Fruit fly (Drosophila melanogaster) whole organism, embryonic: ENCODE results near the gene Rpn11.

Experiments
- Atf6 ChIP-seq: fragments of 200-800 bp; sonication (Bioruptor generic); IDR thresholded peaks from 2 replicates; pipeline ENCODE4 v1.3.6; 2022; ENCODE audit warnings: missing biosample characterization, missing genetic modification characterization
- BtbVII ChIP-seq: fragments of 200-800 bp; sonication (Bioruptor generic); optimal IDR thresholded peaks from 3 replicates; lab custom pipeline; 2017; ENCODE audit warnings: missing biosample characterization, mild to moderate bottlenecking, missing genetic modification characterization
- CG11247 ChIP-seq: fragments of 200-800 bp; sonication (Bioruptor generic); IDR thresholded peaks from 2 replicates; pipeline ENCODE4 v1.3.6; 2022; ENCODE audit warnings: missing biosample characterization, missing genetic modification characterization
- CG1233 ChIP-seq: fragments of 200-800 bp; sonication (Bioruptor generic); optimal IDR thresholded peaks from 4 replicates; lab custom pipeline; 2018; ENCODE audit warnings: missing biosample characterization, mild to moderate bottlenecking, missing genetic modification characterization
- CG12769 ChIP-seq: fragments of 200-800 bp; sonication (Bioruptor generic); optimal IDR thresholded peaks from 2 replicates; lab custom pipeline; 2019; ENCODE audit warnings: missing biosample characterization, mild to moderate bottlenecking, missing genetic modification characterization, moderate library complexity
- CG15696 ChIP-seq: fragments of 200-800 bp; sonication (Bioruptor generic); optimal IDR thresholded peaks from 2 replicates; lab custom pipeline; 2019; ENCODE audit warnings: missing biosample characterization, mild to moderate bottlenecking, missing genetic modification characterization, moderate library complexity
- CG17612 ChIP-seq: fragments of 200-800 bp; sonication (Bioruptor generic); IDR thresholded peaks from 2 replicates; pipeline ENCODE4 v1.3.6; 2022; ENCODE audit warnings: missing biosample characterization, missing genetic modification characterization
- CG18764 ChIP-seq: fragments of 200-800 bp; sonication (Bioruptor generic); optimal IDR thresholded peaks from 3 replicates; lab custom pipeline; 2016; ENCODE audit warnings: missing biosample characterization, missing genetic modification characterization
- CG2202 ChIP-seq: fragments of 200-800 bp; sonication (Bioruptor generic); optimal IDR thresholded peaks from 2 replicates; lab custom pipeline; 2018; ENCODE audit warnings: missing biosample characterization, mild to moderate bottlenecking, missing genetic modification characterization
- CG31441 ChIP-seq: fragments of 200-800 bp; sonication (Bioruptor generic); IDR thresholded peaks from 2 replicates; pipeline ENCODE4 v1.3.6; 2022; ENCODE audit warnings: missing biosample characterization, missing genetic modification characterization
- CG3847 ChIP-seq: fragments of 200-800 bp; sonication (Bioruptor generic); IDR thresholded peaks from 2 replicates; pipeline ENCODE4 v1.3.6; 2022; ENCODE audit warnings: missing biosample characterization, missing genetic modification characterization
- CG5245 ChIP-seq: fragments of 200-800 bp; sonication (Bioruptor generic); optimal IDR thresholded peaks from 3 replicates; lab custom pipeline; 2016; ENCODE audit warnings: missing biosample characterization, missing genetic modification characterization
- CG7928 ChIP-seq: fragments of 200-800 bp; sonication (Bioruptor generic); optimal IDR thresholded peaks from 2 replicates; lab custom pipeline; 2017; ENCODE audit warnings: missing biosample characterization, mild to moderate bottlenecking, missing genetic modification characterization
- CG8478 ChIP-seq: fragments of >200 bp; optimal IDR thresholded peaks from 2 replicates; lab custom pipeline; 2018
- CG9876 ChIP-seq: fragments of 200-800 bp; sonication (Bioruptor generic); optimal IDR thresholded peaks from 2 replicates; lab custom pipeline; 2016; ENCODE audit warnings: missing biosample characterization, missing genetic modification characterization
- CTCF ChIP-seq: fragments of 200-800 bp; sonication (Bioruptor generic); optimal IDR thresholded peaks from 2 replicates; lab custom pipeline; 2017; ENCODE audit warnings: missing biosample characterization, mild to moderate bottlenecking, missing genetic modification characterization, moderate library complexity
- Dek ChIP-seq: fragments of 200-800 bp; sonication (Bioruptor generic); optimal IDR thresholded peaks from 3 replicates; lab custom pipeline; 2019; ENCODE audit warnings: missing biosample characterization, mild to moderate bottlenecking, missing genetic modification characterization, moderate library complexity
- Drgx ChIP-seq: fragments of 200-800 bp; sonication (Bioruptor generic); IDR thresholded peaks from 2 replicates; pipeline ENCODE4 v1.3.6; 2022; ENCODE audit warnings: missing biosample characterization, missing genetic modification characterization
- E2f1 ChIP-seq: fragments of 200-800 bp; sonication (Bioruptor generic); IDR thresholded peaks from 2 replicates; pipeline ENCODE4 v1.3.6; 2022; ENCODE audit warnings: missing biosample characterization, missing genetic modification characterization
- Ets65A ChIP-seq: fragments of 200-800 bp; sonication (Bioruptor generic); peaks from one replicate; lab custom pipeline; 2016; ENCODE audit warnings: missing biosample characterization, missing genetic modification characterization
- HmgZ ChIP-seq: fragments of 200-800 bp; sonication (Bioruptor generic); optimal IDR thresholded peaks from 2 replicates; lab custom pipeline; 2018; ENCODE audit warnings: missing biosample characterization, mild to moderate bottlenecking, missing genetic modification characterization
- Hsf ChIP-seq: fragments of 200-800 bp; sonication (Bioruptor generic); optimal IDR thresholded peaks from 3 replicates; lab custom pipeline; 2016; ENCODE audit warnings: missing biosample characterization, missing genetic modification characterization
- Jarid2 ChIP-seq: fragments of 200-800 bp; sonication (Bioruptor generic); optimal IDR thresholded peaks from 3 replicates; lab custom pipeline; 2017; ENCODE audit warnings: mild to moderate bottlenecking, missing biosample characterization, missing genetic modification reagents, missing genetic modification characterization
- Mad ChIP-seq: fragments of 200-800 bp; sonication (Bioruptor generic); optimal IDR thresholded peaks from 2 replicates; lab custom pipeline; 2016; ENCODE audit warnings: missing biosample characterization, missing genetic modification characterization
- Nf-YB ChIP-seq: fragments of 200-800 bp; sonication (Bioruptor generic); optimal IDR thresholded peaks from 3 replicates; lab custom pipeline; 2019; ENCODE audit warnings: missing biosample characterization, mild to moderate bottlenecking, missing genetic modification characterization, moderate library complexity
- Oli ChIP-seq: fragments of 200-800 bp; sonication (Bioruptor generic); optimal IDR thresholded peaks from 2 replicates; lab custom pipeline; 2018; ENCODE audit warnings: missing biosample characterization, mild to moderate bottlenecking, missing genetic modification characterization, moderate library complexity
- Opbp ChIP-seq: fragments of 200-800 bp; sonication (Bioruptor generic); IDR thresholded peaks from 3 replicates; pipeline ENCODE4 v1.3.6; 2022; ENCODE audit warnings: missing biosample characterization, missing genetic modification characterization; ENCODE audit not compliant: partially characterized antibody
- Optix ChIP-seq: fragments of 200-800 bp; sonication (Bioruptor generic); IDR thresholded peaks from 3 replicates; pipeline ENCODE4 v1.3.6; 2022; ENCODE audit warnings: missing biosample characterization, missing genetic modification characterization
- Ptx1 ChIP-seq: fragments of 200-800 bp; sonication (Bioruptor generic); IDR thresholded peaks from 2 replicates; pipeline ENCODE4 v1.3.6; 2022; ENCODE audit warnings: missing biosample characterization, missing genetic modification characterization
- Six4 ChIP-seq: fragments of 200-800 bp; sonication (Bioruptor generic); optimal IDR thresholded peaks from 2 replicates; lab custom pipeline; 2016; ENCODE audit warnings: missing biosample characterization, missing genetic modification characterization
- ac ChIP-seq: fragments of 200-800 bp; sonication (Bioruptor generic); optimal IDR thresholded peaks from 3 replicates; lab custom pipeline; 2017; ENCODE audit warnings: missing biosample characterization, mild to moderate bottlenecking, missing genetic modification characterization
- bbx ChIP-seq: fragments of 200-800 bp; sonication (Bioruptor generic); IDR thresholded peaks from 2 replicates; pipeline ENCODE4 v1.3.6; 2022; ENCODE audit warnings: missing biosample characterization, missing genetic modification characterization; ENCODE audit not compliant: partially characterized antibody
- dimm ChIP-seq: fragments of 200-800 bp; sonication (Bioruptor generic); IDR thresholded peaks from 2 replicates; pipeline ENCODE4 v1.3.6; 2022; ENCODE audit warnings: missing biosample characterization, missing genetic modification characterization
- eyg ChIP-seq: fragments of 200-800 bp; sonication (Bioruptor generic); optimal IDR thresholded peaks from 3 replicates; lab custom pipeline; 2016; ENCODE audit warnings: missing biosample characterization, missing genetic modification characterization
- fd102C ChIP-seq: fragments of 200-800 bp; sonication (Bioruptor generic); optimal IDR thresholded peaks from 2 replicates; lab custom pipeline; 2018; ENCODE audit warnings: missing biosample characterization, mild to moderate bottlenecking, missing genetic modification characterization, moderate library complexity
- gro ChIP-seq: fragments of 200-800 bp; sonication (Bioruptor generic); optimal IDR thresholded peaks from 2 replicates; lab custom pipeline; 2016; ENCODE audit warnings: missing biosample characterization, missing genetic modification characterization
- jing ChIP-seq: fragments of 200-800 bp; sonication (Bioruptor generic); optimal IDR thresholded peaks from 2 replicates; lab custom pipeline; 2018; ENCODE audit warnings: missing biosample characterization, mild to moderate bottlenecking, missing genetic modification characterization
- kah ChIP-seq: fragments of 200-800 bp; sonication (Bioruptor generic); optimal IDR thresholded peaks from 2 replicates; lab custom pipeline; 2018; ENCODE audit warnings: missing biosample characterization, mild to moderate bottlenecking, missing genetic modification characterization
- luna ChIP-seq: fragments of 200-800 bp; sonication (Bioruptor generic); optimal IDR thresholded peaks from 2 replicates; lab custom pipeline; 2016; ENCODE audit warnings: missing biosample characterization, missing genetic modification characterization
- nerfin-2 ChIP-seq: fragments of 200-800 bp; sonication (Bioruptor generic); IDR thresholded peaks from 2 replicates; pipeline ENCODE4 v1.3.6; 2022; ENCODE audit warnings: missing biosample characterization, missing genetic modification characterization; ENCODE audit not compliant: partially characterized antibody
- nmo ChIP-seq: fragments of 200-800 bp; sonication (Bioruptor generic); optimal IDR thresholded peaks from 2 replicates; lab custom pipeline; 2018; ENCODE audit warnings: missing biosample characterization, mild to moderate bottlenecking, missing genetic modification characterization, moderate library complexity
- pfk ChIP-seq: fragments of 200-800 bp; sonication (Bioruptor generic); optimal IDR thresholded peaks from 2 replicates; lab custom pipeline; 2018; ENCODE audit warnings: missing biosample characterization, mild to moderate bottlenecking, missing genetic modification characterization, moderate library complexity
- phol ChIP-seq: fragments of 200-800 bp; sonication (Bioruptor generic); optimal IDR thresholded peaks from 3 replicates; lab custom pipeline; 2018; ENCODE audit warnings: missing biosample characterization, mild to moderate bottlenecking, missing genetic modification characterization, moderate library complexity
- salm ChIP-seq: fragments of 200-800 bp; sonication (Bioruptor generic); optimal IDR thresholded peaks from 2 replicates; lab custom pipeline; 2018; ENCODE audit warnings: missing biosample characterization, mild to moderate bottlenecking, missing genetic modification characterization
- sc ChIP-seq, 3 experiments: fragments of >200 bp in 2 of 3; fragments of 200-800 bp in 1 of 3; sonication (Bioruptor generic) in 1 of 3; optimal IDR thresholded peaks; 2 replicates in 2 of 3; 3 replicates in 1 of 3; lab custom pipeline; 2017; ENCODE audit warnings: mild to moderate bottlenecking in 1 of 3, missing biosample characterization in 1 of 3, missing genetic modification characterization in 1 of 3, missing genetic modification reagents in 1 of 3
- slou ChIP-seq: fragments of 200-800 bp; sonication (Bioruptor generic); optimal IDR thresholded peaks from 3 replicates; lab custom pipeline; 2016; ENCODE audit warnings: missing biosample characterization, missing genetic modification characterization
- so ChIP-seq: fragments of 200-800 bp; sonication (Bioruptor generic); IDR thresholded peaks from 3 replicates; pipeline ENCODE4 v1.3.6; 2022; ENCODE audit warnings: missing biosample characterization, missing genetic modification characterization
- stwl ChIP-seq: fragments of 200-800 bp; sonication (Bioruptor generic); optimal IDR thresholded peaks from 3 replicates; lab custom pipeline; 2018; ENCODE audit warnings: missing biosample characterization, mild to moderate bottlenecking, missing genetic modification characterization, moderate library complexity
- tll ChIP-seq, 2 experiments: fragments of 200-800 bp in 1 of 2; fragments of >200 bp in 1 of 2; sonication (Bioruptor generic) in 1 of 2; optimal IDR thresholded peaks; 2 replicates each; lab custom pipeline; 2017 to 2019; ENCODE audit warnings: missing biosample characterization in 2 of 2, missing genetic modification characterization in 2 of 2, mild to moderate bottlenecking in 1 of 2, moderate library complexity in 1 of 2
- usp ChIP-seq: fragments of >200 bp; optimal IDR thresholded peaks from 2 replicates; lab custom pipeline; 2017; ENCODE audit warnings: missing biosample characterization, missing genetic modification characterization

Rpn11 gene

dm6 chr2L:5086905-5087522, 27.4 kb upstream of the Rpn11 start (continued):
- TF ChIP-seq ac (GFP tag; lab: Kevin White, UChicago): peak; percentile 43
- peak; percentile 66 for TF ChIP-seq Six4 (GFP tag; lab: Kevin White, UChicago)
- TF ChIP-seq CG15696 (tag; lab: Kevin White, UChicago): peak; percentile 72
- peak; percentile 66 for TF ChIP-seq HmgZ (tag; lab: Kevin White, UChicago)
- TF ChIP-seq sc (optimal IDR thresholded peaks at IDR 0.05; lab: Kevin White, UChicago): no peak
- TF ChIP-seq sc (GFP tag; optimal IDR thresholded peaks at IDR 0.05; lab: Kevin White, UChicago): peak; percentile 60
- no peak for TF ChIP-seq stwl (tag; lab: Kevin White, UChicago)
- TF ChIP-seq jing: peak; percentile 67
- peak; percentile 60 for TF ChIP-seq eyg (GFP tag; lab: Kevin White, UChicago)
- peak; percentile 18 for TF ChIP-seq CG2202 (tag; lab: Kevin White, UChicago)
- peak; percentile 68 for TF ChIP-seq kah (GFP tag; lab: Kevin White, UChicago)
- peak; percentile 69 for TF ChIP-seq CG5245 (GFP tag; lab: Kevin White, UChicago)
- TF ChIP-seq Hsf (GFP tag; lab: Kevin White, UChicago): peak; percentile 72
- 0 out of 2 replicates have a peak, but pooled peaks have one; percentile 17 for TF ChIP-seq dimm (GFP tag; lab: Robert Waterston, UW)
- no peak for TF ChIP-seq Optix (GFP tag; lab: Robert Waterston, UW)
- no peak for TF ChIP-seq usp (GFP tag; lab: Kevin White, UChicago)
- TF ChIP-seq gro: peak; percentile 72
- no peak for TF ChIP-seq bbx (GFP tag; lab: Robert Waterston, UW)
- no peak for TF ChIP-seq E2f1 (GFP tag; lab: Robert Waterston, UW)
- peak; percentile 34 for TF ChIP-seq CTCF (GFP tag; lab: Kevin White, UChicago)
- TF ChIP-seq Jarid2: peak; percentile 53
- no peak for TF ChIP-seq nerfin-2 (GFP tag; lab: Robert Waterston, UW)
- peak; percentile 67 for TF ChIP-seq Drgx (GFP tag; lab: Robert Waterston, UW)
- TF ChIP-seq nmo (GFP tag; lab: Kevin White, UChicago): peak; percentile 85
- no peak for TF ChIP-seq CG17612 (GFP tag; lab: Robert Waterston, UW)
- TF ChIP-seq Ptx1 (GFP tag; lab: Robert Waterston, UW): peak; percentile 72
- peak; percentile 60 for TF ChIP-seq CG12769 (tag; lab: Kevin White, UChicago)
- no peak for TF ChIP-seq Opbp (GFP tag; lab: Robert Waterston, UW)
- peak; percentile 38 for TF ChIP-seq CG18764 (GFP tag; lab: Kevin White, UChicago)
- peak; percentile 68 for TF ChIP-seq Mad (GFP tag; lab: Kevin White, UChicago)
- TF ChIP-seq Oli (tag; lab: Kevin White, UChicago): peak; percentile 85
- TF ChIP-seq CG3847: peak; percentile 36
- TF ChIP-seq CG7928 (GFP tag; lab: Kevin White, UChicago): peak; percentile 8
- peak; percentile 70 for TF ChIP-seq BtbVII
- TF ChIP-seq fd102C (GFP tag; lab: Kevin White, UChicago): peak; percentile 17
- peak; percentile 75 for TF ChIP-seq salm (tag; lab: Kevin White, UChicago)
- TF ChIP-seq CG31441: peak; percentile 92
- TF ChIP-seq so: 0 out of 3 replicates have a peak, but pooled peaks have one; percentile 59
- no peak for TF ChIP-seq luna (GFP tag; lab: Kevin White, UChicago)
- TF ChIP-seq CG9876 (GFP tag; lab: Kevin White, UChicago): peak; percentile 25
- TF ChIP-seq Ets65A (GFP tag; lab: Kevin White, UChicago): peak; percentile 96
- TF ChIP-seq Dek (tag; lab: Kevin White, UChicago): peak; percentile 61
- peak; percentile 81 for TF ChIP-seq slou (GFP tag; lab: Kevin White, UChicago)
- peak; percentile 82 for TF ChIP-seq phol (tag; lab: Kevin White, UChicago)
- peak; percentile 66 for TF ChIP-seq Nf-YB (GFP tag; lab: Kevin White, UChicago)
- TF ChIP-seq tll (GFP tag; optimal IDR thresholded peaks at IDR 0.05; lab: Kevin White, UChicago): no peak
- peak; percentile 76; the same call in 1 of the 2 replicates for TF ChIP-seq Atf6 (GFP tag; lab: Robert Waterston, UW)
- peak; percentile 78 for TF ChIP-seq CG1233 (GFP tag; lab: Kevin White, UChicago)
- no peak for TF ChIP-seq pfk (GFP tag; lab: Kevin White, UChicago)
- TF ChIP-seq CG11247: peak; percentile 31; the same call in 1 of the 2 replicates
- no peak for TF ChIP-seq CG8478
